Worm (Caenorhabditis elegans): ENCODE measurements around the gene hum-2.

- TF ChIP-seq rnt-1 (tag; optimal IDR thresholded peaks at IDR 0.05) (no peak), odd-2 (tag; optimal IDR thresholded peaks at IDR 0.05) (no peak), ceh-6 (GFP tag; optimal IDR thresholded peaks at IDR 0.05) (no peak), ama-1 (optimal IDR thresholded peaks at IDR 0.05) (no peak), C38D4.7 (GFP tag; optimal IDR thresholded peaks at IDR 0.05) (no peak), nhr-11 (tag; optimal IDR thresholded peaks at IDR 0.05) (no peak)
Measured at ce11 chrV:9355371-9355770, 30.6 kb upstream of the hum-2 start, which contains the start of gene ttr-40.

All from whole organism, late embryonic.